Worm (Caenorhabditis elegans) whole organism, L3 larva: ENCODE measurements around the gene pigs-1.

Experiments used
- R02D3.7 ChIP-seq: fragments of 150-350 bp; optimal IDR thresholded peaks from 2 replicates; lab custom pipeline; 2014; ENCODE audit warnings: missing biosample characterization, missing genetic modification characterization
- aly-2 ChIP-seq: fragments of 150-350 bp; optimal IDR thresholded peaks from 2 replicates; lab custom pipeline; 2014; ENCODE audit warnings: missing biosample characterization, missing genetic modification characterization
- ama-1 ChIP-seq: fragments of 150-350 bp; optimal IDR thresholded peaks from 2 replicates; lab custom pipeline; 2018
- ceh-28 ChIP-seq: fragments of 150-350 bp; optimal IDR thresholded peaks from 2 replicates; lab custom pipeline; 2014; ENCODE audit warnings: missing biosample characterization, missing genetic modification reagents, missing genetic modification characterization
- ceh-82 ChIP-seq: fragments of 150-350 bp; optimal IDR thresholded peaks from 2 replicates; lab custom pipeline; 2014; ENCODE audit warnings: missing biosample characterization, missing genetic modification characterization
- daf-12 ChIP-seq: fragments of 150-350 bp; optimal IDR thresholded peaks from 2 replicates; lab custom pipeline; 2014; ENCODE audit warnings: missing biosample characterization, missing genetic modification reagents, missing genetic modification characterization
- egl-27 ChIP-seq: sonication (generic microtip); optimal IDR thresholded peaks from 4 replicates; lab custom pipeline; 2017; ENCODE audit warnings: missing biosample characterization, missing genetic modification reagents, missing genetic modification characterization
- elt-1 ChIP-seq: fragments of 150-350 bp; optimal IDR thresholded peaks from 2 replicates; lab custom pipeline; 2014; ENCODE audit warnings: missing biosample characterization, missing genetic modification characterization
- elt-2 ChIP-seq: sonication (generic microtip); optimal IDR thresholded peaks from 2 replicates; lab custom pipeline; 2016; ENCODE audit warnings: missing genetic modification reagents, mild to moderate bottlenecking, missing genetic modification characterization, missing compliant biosample characterization
- fkh-10 ChIP-seq: sonication (generic microtip); optimal IDR thresholded peaks from 2 replicates; lab custom pipeline; 2017; ENCODE audit warnings: missing biosample characterization, missing genetic modification reagents, missing genetic modification characterization
- fkh-2 ChIP-seq: fragments of 150-350 bp; optimal IDR thresholded peaks from 2 replicates; lab custom pipeline; 2014; ENCODE audit warnings: missing biosample characterization, missing genetic modification reagents, missing genetic modification characterization
- hmg-11 ChIP-seq: sonication (generic microtip); optimal IDR thresholded peaks from 2 replicates; lab custom pipeline; 2016; ENCODE audit warnings: missing genetic modification characterization, missing compliant biosample characterization
- jun-1 ChIP-seq: fragments of 150-350 bp; optimal IDR thresholded peaks from 2 replicates; lab custom pipeline; 2014; ENCODE audit warnings: missing biosample characterization, missing genetic modification reagents, missing genetic modification characterization
- lin-15B ChIP-seq: fragments of 150-350 bp; optimal IDR thresholded peaks from 2 replicates; lab custom pipeline; 2014; ENCODE audit warnings: missing biosample characterization, missing genetic modification characterization
- lsy-12 ChIP-seq: sonication (generic microtip); optimal IDR thresholded peaks from 2 replicates; lab custom pipeline; 2016; ENCODE audit warnings: mild to moderate bottlenecking, missing genetic modification characterization, missing compliant biosample characterization
- mdl-1 ChIP-seq: fragments of 150-350 bp; optimal IDR thresholded peaks from 2 replicates; lab custom pipeline; 2014; ENCODE audit warnings: missing biosample characterization, missing genetic modification characterization
- mml-1 ChIP-seq: fragments of 150-350 bp; sonication (generic microtip); optimal IDR thresholded peaks from 3 replicates; lab custom pipeline; 2014; ENCODE audit warnings: missing biosample characterization, missing genetic modification characterization
- nfya-1 ChIP-seq: sonication (generic microtip); optimal IDR thresholded peaks from 2 replicates; lab custom pipeline; 2017; ENCODE audit warnings: missing genetic modification characterization, mild to moderate bottlenecking, missing compliant biosample characterization, antibody characterized with exemption, moderate library complexity; ENCODE audit not compliant: insufficient read depth
- nhr-11 ChIP-seq: fragments of 150-350 bp; optimal IDR thresholded peaks from 2 replicates; lab custom pipeline; 2014; ENCODE audit warnings: missing biosample characterization, missing genetic modification characterization
- nhr-23 ChIP-seq: fragments of 150-350 bp; optimal IDR thresholded peaks from 2 replicates; lab custom pipeline; 2014; ENCODE audit warnings: missing biosample characterization, missing genetic modification reagents, missing genetic modification characterization
- nhr-25 ChIP-seq: sonication (generic microtip); optimal IDR thresholded peaks from 2 replicates; lab custom pipeline; 2017; ENCODE audit warnings: missing biosample characterization, missing genetic modification characterization
- nhr-28 ChIP-seq: fragments of 150-350 bp; optimal IDR thresholded peaks from 2 replicates; lab custom pipeline; 2014; ENCODE audit warnings: missing biosample characterization, missing genetic modification characterization
- nhr-43 ChIP-seq: sonication (generic microtip); optimal IDR thresholded peaks from 2 replicates; lab custom pipeline; 2016; ENCODE audit warnings: mild to moderate bottlenecking, missing genetic modification characterization, missing compliant biosample characterization; ENCODE audit not compliant: poor library complexity, severe bottlenecking
- nhr-67 ChIP-seq: fragments of 150-350 bp; optimal IDR thresholded peaks from 2 replicates; lab custom pipeline; 2014; ENCODE audit warnings: missing biosample characterization, missing genetic modification characterization
- nhr-76 ChIP-seq: fragments of 150-350 bp; sonication (generic microtip); optimal IDR thresholded peaks from 5 replicates; lab custom pipeline; 2014; ENCODE audit warnings: missing biosample characterization, missing genetic modification characterization
- pha-4 ChIP-seq: fragments of 150-350 bp; optimal IDR thresholded peaks from 2 replicates; lab custom pipeline; 2014; ENCODE audit warnings: missing biosample characterization, missing genetic modification reagents, missing genetic modification characterization
- pqm-1 ChIP-seq: fragments of 150-350 bp; optimal IDR thresholded peaks from 2 replicates; lab custom pipeline; 2017; ENCODE audit warnings: missing biosample characterization, missing genetic modification characterization, inconsistent platforms
- sea-2 ChIP-seq: fragments of 150-350 bp; sonication (generic microtip); optimal IDR thresholded peaks from 4 replicates; lab custom pipeline; 2014; ENCODE audit warnings: missing biosample characterization, missing genetic modification reagents, missing genetic modification characterization
- skn-1 ChIP-seq: fragments of 150-350 bp; optimal IDR thresholded peaks from 2 replicates; lab custom pipeline; 2014; ENCODE audit warnings: missing biosample characterization, missing genetic modification characterization
- snpc-4 ChIP-seq: fragments of 150-350 bp; optimal IDR thresholded peaks from 2 replicates; lab custom pipeline; 2014; ENCODE audit warnings: missing biosample characterization, missing genetic modification characterization
- zag-1 ChIP-seq: fragments of 150-350 bp; optimal IDR thresholded peaks from 2 replicates; lab custom pipeline; 2014; ENCODE audit warnings: missing biosample characterization, missing genetic modification characterization
- ztf-11 ChIP-seq: fragments of 150-350 bp; optimal IDR thresholded peaks from 2 replicates; lab custom pipeline; 2014; ENCODE audit warnings: missing biosample characterization, missing genetic modification characterization

Gene pigs-1

ce11 chrIV:10157034-10157433, 8.2 kb upstream of the pigs-1 start:
- TF ChIP-seq mdl-1 (tag; lab: Kevin White, UChicago) (no peak), ztf-11 (tag; lab: Kevin White, UChicago) (no peak), aly-2 (tag; lab: Kevin White, UChicago) (no peak), lsy-12 (tag; lab: Kevin White, UChicago) (no peak), nhr-43 (tag; lab: Kevin White, UChicago) (no peak), nhr-67 (tag; lab: Kevin White, UChicago) (no peak)
- TF ChIP-seq, all 47 proteins: peak for 0

- no peak for TF ChIP-seq nhr-25 (tag; lab: Kevin White, UChicago)
- TF ChIP-seq snpc-4 = no peak
- no peak for TF ChIP-seq elt-1
- no peak for TF ChIP-seq sea-2 (GFP tag; lab: Kevin White, UChicago)
- no peak for TF ChIP-seq nhr-11 (tag; lab: Kevin White, UChicago)
- no peak for TF ChIP-seq zag-1
- TF ChIP-seq fkh-2 = no peak
- TF ChIP-seq jun-1 (tag; lab: Kevin White, UChicago) = no peak
- no peak for TF ChIP-seq nhr-28 (tag; lab: Kevin White, UChicago)
- no peak for TF ChIP-seq lin-15B
- no peak for TF ChIP-seq lsy-12 (tag; lab: Kevin White, UChicago)
- TF ChIP-seq fkh-10 (GFP tag; lab: Kevin White, UChicago) = no peak
- TF ChIP-seq nhr-76 = no peak
Measured at ce11 chrIV:10155475-10155874, 6.6 kb upstream of the pigs-1 start, which contains the start of gene ttr-54. TSS of gene ttr-54 (plus strand) at chrIV:10155775.

- no peak for TF ChIP-seq mdl-1 (tag; lab: Kevin White, UChicago)
- TF ChIP-seq R02D3.7 (tag; lab: Kevin White, UChicago) = no peak
- TF ChIP-seq elt-2 (tag; lab: Kevin White, UChicago) = no peak
- no peak for TF ChIP-seq snpc-4
- TF ChIP-seq ceh-28 = no peak
- no peak for TF ChIP-seq pha-4 (tag; lab: Kevin White, UChicago)
- no peak for TF ChIP-seq nhr-67 (tag; lab: Kevin White, UChicago)
- TF ChIP-seq, all 47 proteins: peak for 0
Measured at ce11 chrIV:10153479-10153878, 4.6 kb upstream of the pigs-1 start.

ce11 chrIV:10151439-10151997, 2.7 kb upstream of the pigs-1 start, which contains the start of gene copg-1:
TSS of gene copg-1 (plus strand) at chrIV:10151947.
- TF ChIP-seq nhr-11 (tag; lab: Kevin White, UChicago) (no peak), nhr-23 (tag; lab: Kevin White, UChicago) (peak; percentile 63), lin-15B (peak; percentile 43), pha-4 (tag; lab: Kevin White, UChicago) (peak; percentile 66), nhr-25 (tag; lab: Kevin White, UChicago) (peak; percentile 4), nhr-43 (tag; lab: Kevin White, UChicago) (peak; percentile 31), hmg-11 (tag; lab: Kevin White, UChicago) (peak; percentile 75), egl-27 (tag; lab: Kevin White, UChicago) (no peak), pqm-1 (tag; lab: Kevin White, UChicago) (peak; percentile 19), ama-1 (lab: Kevin White, UChicago) (no peak), nfya-1 (tag; lab: Kevin White, UChicago) (peak; percentile 77), snpc-4 (peak; percentile 51)

ce11 chrIV:10150552-10151004, 1.7 kb upstream of the pigs-1 start, which contains the start of gene tsp-12:
TSS of gene tsp-12 (minus strand) at chrIV:10150602.
- TF ChIP-seq nhr-28 (tag; lab: Kevin White, UChicago) = no peak
- TF ChIP-seq elt-2 (tag; lab: Kevin White, UChicago) = no peak
- no peak for TF ChIP-seq mml-1 (tag; lab: Kevin White, UChicago)
- TF ChIP-seq pha-4 (tag; lab: Kevin White, UChicago) = peak; percentile 63
- no peak for TF ChIP-seq elt-1
- no peak for TF ChIP-seq ceh-82
- no peak for TF ChIP-seq nhr-43 (tag; lab: Kevin White, UChicago)
- TF ChIP-seq nhr-11 (tag; lab: Kevin White, UChicago) = no peak
- no peak for TF ChIP-seq fkh-10 (GFP tag; lab: Kevin White, UChicago)
- TF ChIP-seq lsy-12 (tag; lab: Kevin White, UChicago) = no peak
- no peak for TF ChIP-seq mdl-1 (tag; lab: Kevin White, UChicago)
- TF ChIP-seq snpc-4 = peak; percentile 50
- TF ChIP-seq nhr-25 (tag; lab: Kevin White, UChicago) = no peak
- no peak for TF ChIP-seq daf-12 (tag; lab: Kevin White, UChicago)
- TF ChIP-seq skn-1 (tag; lab: Kevin White, UChicago) = no peak
